Worm (Caenorhabditis elegans): Measurements from ENCODE around the gene F09F9.2.

- TF ChIP-seq lin-39 (tag; optimal IDR thresholded peaks at IDR 0.05) (no peak), sea-2 (GFP tag; optimal IDR thresholded peaks at IDR 0.05) (no peak), unc-39 (tag; optimal IDR thresholded peaks at IDR 0.05) (no peak), zag-1 (tag; optimal IDR thresholded peaks at IDR 0.05) (no peak), ama-1 (optimal IDR thresholded peaks at IDR 0.05) (no peak), skn-1 (tag; optimal IDR thresholded peaks at IDR 0.05) (no peak), nhr-28 (tag; optimal IDR thresholded peaks at IDR 0.05) (no peak), R02D3.7 (tag; optimal IDR thresholded peaks at IDR 0.05) (no peak)
Observed at ce11 chrX:4088943-4089342, 22.3 kb downstream of the F09F9.2 start.
